Worm (Caenorhabditis elegans): Measurements from ENCODE around the gene glb-34.
A peak's percentile ranks its signal among the peaks of the same experiment; 100 is the strongest.

DNA sequence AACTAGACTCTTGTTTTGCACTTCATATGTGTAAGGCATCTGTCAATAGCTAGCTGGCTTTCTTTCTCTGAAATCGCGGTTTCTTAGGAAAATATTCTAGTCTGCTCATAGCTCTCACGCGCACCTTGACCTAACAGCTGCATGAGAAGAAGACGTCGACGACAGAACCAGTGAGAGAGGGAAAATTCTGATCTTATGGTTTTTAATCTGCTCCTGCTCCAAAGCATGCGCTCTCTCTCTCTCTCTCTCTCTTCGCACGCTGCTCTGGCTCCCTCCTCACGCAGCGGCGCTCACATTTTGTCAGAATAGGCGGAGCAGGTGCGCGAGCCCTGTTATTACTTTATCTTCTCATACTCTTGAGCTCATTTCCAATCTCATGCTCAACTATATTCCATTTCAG, 49.6 kb upstream of the glb-34 start:
- 0 out of 2 replicates have a peak, but pooled peaks have one; percentile 27 for TF ChIP-seq flt-1 (GFP tag; IDR thresholded peaks at IDR 0.05)
- TF ChIP-seq med-1 (GFP tag; optimal IDR thresholded peaks at IDR 0.05; ENCODE audit: insufficient read depth): no peak

Measured in whole organism, midembryonic.